Fruit fly (Drosophila melanogaster): ENCODE results near the gene CG3744.

CG3744 gene

dm6 chr3R:24893320-24893955 lies 17.0 kb upstream of the CG3744 start (continued):
- TF ChIP-seq h (optimal IDR thresholded peaks at IDR 0.05) = no peak
- TF ChIP-seq CG1024 (GFP tag; IDR thresholded peaks at IDR 0.05) = 0 out of 2 replicates have a peak, but pooled peaks have one; percentile 2
- 0 out of 2 replicates have a peak, but pooled peaks have one; percentile 14 for TF ChIP-seq bowl (GFP tag; IDR thresholded peaks at IDR 0.05)
- no peak for TF ChIP-seq tx (GFP tag; optimal IDR thresholded peaks at IDR 0.05)
- TF ChIP-seq amos (GFP tag; IDR thresholded peaks at IDR 0.05; ENCODE audit: partially characterized antibody) = no peak
- no peak for TF ChIP-seq CG43689 (GFP tag; IDR thresholded peaks at IDR 0.05)
- TF ChIP-seq CG8290 (GFP tag; optimal IDR thresholded peaks at IDR 0.05) = peak; percentile 62
- TF ChIP-seq CG8290 (tag; optimal IDR thresholded peaks at IDR 0.05) = no peak
- TF ChIP-seq dmrt99B (tag; optimal IDR thresholded peaks at IDR 0.05) = peak; percentile 92
- TF ChIP-seq CG3065 (GFP tag; optimal IDR thresholded peaks at IDR 0.05) = no peak
- TF ChIP-seq Med (GFP tag) = peak; percentile 58
- peak; percentile 88 for TF ChIP-seq gcm (GFP tag; optimal IDR thresholded peaks at IDR 0.05)
- 0 out of 2 replicates have a peak, but pooled peaks have one; percentile 6 for TF ChIP-seq dimm (GFP tag; IDR thresholded peaks at IDR 0.05)
- TF ChIP-seq MTF-1 (GFP tag; optimal IDR thresholded peaks at IDR 0.05; ENCODE audit: borderline replicate concordance) = peak; percentile 40
- no peak for TF ChIP-seq ems (GFP tag; optimal IDR thresholded peaks at IDR 0.05)
- TF ChIP-seq vnd (GFP tag; IDR thresholded peaks at IDR 0.05; ENCODE audit: partially characterized antibody) = no peak
- TF ChIP-seq dan (GFP tag; IDR thresholded peaks at IDR 0.05) = no peak
- peak; percentile 47; the same call in 1 of the 2 replicates for TF ChIP-seq wor (GFP tag; IDR thresholded peaks at IDR 0.05)
- TF ChIP-seq shn (GFP tag; optimal IDR thresholded peaks at IDR 0.05) = no peak
- peak; percentile 68 for TF ChIP-seq Nf-YC (tag; optimal IDR thresholded peaks at IDR 0.05)
- no peak for TF ChIP-seq ab (GFP tag; optimal IDR thresholded peaks at IDR 0.05)
- TF ChIP-seq nom (GFP tag; optimal IDR thresholded peaks at IDR 0.05) = peak; percentile 77
- TF ChIP-seq Vsx1 (GFP tag; optimal IDR thresholded peaks at IDR 0.05) = peak; percentile 56
- TF ChIP-seq CG6689 (GFP tag; IDR thresholded peaks at IDR 0.05) = peak; percentile 86
- peak; percentile 35; the same call in 1 of the 3 replicates for TF ChIP-seq Aef1 (GFP tag; IDR thresholded peaks at IDR 0.05)
- peak; percentile 17 for TF ChIP-seq Ravus (GFP tag; IDR thresholded peaks at IDR 0.05)
- no peak for TF ChIP-seq ash1 (GFP tag; optimal IDR thresholded peaks at IDR 0.05)
- TF ChIP-seq z (GFP tag; IDR thresholded peaks at IDR 0.05) = peak; percentile 93
- peak; percentile 90 for TF ChIP-seq trem (tag; optimal IDR thresholded peaks at IDR 0.05)
- no peak for TF ChIP-seq CG3995 (GFP tag; optimal IDR thresholded peaks at IDR 0.05)
- TF ChIP-seq Bdp1 (GFP tag; optimal IDR thresholded peaks at IDR 0.05) = no peak
- TF ChIP-seq E2f1 (GFP tag; IDR thresholded peaks at IDR 0.05) = peak; percentile 67
- TF ChIP-seq schlank (tag; optimal IDR thresholded peaks at IDR 0.05) = no peak
- no peak for TF ChIP-seq cg (GFP tag; optimal IDR thresholded peaks at IDR 0.05)
- peak; percentile 73 for TF ChIP-seq cwo (GFP tag; optimal IDR thresholded peaks at IDR 0.05)
- peak; percentile 62 for TF ChIP-seq CG14441 (GFP tag; IDR thresholded peaks at IDR 0.05)
- TF ChIP-seq CG11456 (GFP tag; IDR thresholded peaks at IDR 0.05) = no peak
- TF ChIP-seq CG5953 (GFP tag; IDR thresholded peaks at IDR 0.05) = no peak
- TF ChIP-seq Hsf (GFP tag; optimal IDR thresholded peaks at IDR 0.05) = peak; percentile 23
- no peak for TF ChIP-seq CkIIα-i1 (GFP tag; IDR thresholded peaks at IDR 0.05)
- no peak for TF ChIP-seq Tbp (GFP tag; optimal IDR thresholded peaks at IDR 0.05)
- no peak for TF ChIP-seq knrl (GFP tag; IDR thresholded peaks at IDR 0.05; ENCODE audit: partially characterized antibody)
- peak; percentile 79 for TF ChIP-seq salm (tag; optimal IDR thresholded peaks at IDR 0.05)
- no peak for TF ChIP-seq jing (GFP tag; optimal IDR thresholded peaks at IDR 0.05)
- 0 out of 2 replicates have a peak, but pooled peaks have one; percentile 13 for TF ChIP-seq CG11085 (GFP tag; IDR thresholded peaks at IDR 0.05)
- TF ChIP-seq Abd-B (GFP tag; optimal IDR thresholded peaks at IDR 0.05) = peak; percentile 83
- TF ChIP-seq CG34422 (GFP tag; IDR thresholded peaks at IDR 0.05) = peak; percentile 55; the same call in 1 of the 3 replicates
- TF ChIP-seq psq (GFP tag; optimal IDR thresholded peaks at IDR 0.05) = peak; percentile 21
- no peak for TF ChIP-seq CHES-1-like (GFP tag; optimal IDR thresholded peaks at IDR 0.05)
- TF ChIP-seq inv (GFP tag; IDR thresholded peaks at IDR 0.05; ENCODE audit: partially characterized antibody) = no peak
- no peak for TF ChIP-seq fru (optimal IDR thresholded peaks at IDR 0.05)

Measured in whole organism, embryonic.